Worm (Caenorhabditis elegans): ENCODE data around the gene ire-1.

DNA sequence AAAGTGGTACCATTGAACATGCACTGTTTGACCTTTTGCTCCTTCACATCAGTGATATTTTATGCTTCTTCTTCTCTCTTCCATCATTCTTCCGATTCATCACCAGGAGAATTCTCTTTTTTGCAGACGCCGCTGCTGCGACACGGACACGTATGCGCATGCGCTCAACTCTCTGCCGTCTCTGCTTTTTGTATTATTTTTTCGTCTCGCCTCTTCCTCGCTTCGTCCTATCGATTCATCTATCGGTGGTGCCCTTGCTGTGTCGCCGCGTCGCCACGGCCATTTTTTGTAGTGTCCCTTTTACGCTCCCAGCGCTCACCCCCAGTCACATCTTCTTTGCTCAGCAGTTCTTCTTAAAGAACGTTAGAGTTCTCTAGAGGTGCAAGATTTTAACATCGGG, 1.4 kb upstream of the ire-1 start:
- TF ChIP-seq eyg-1 (tag; optimal IDR thresholded peaks at IDR 0.05) (no peak), pha-4 (tag; optimal IDR thresholded peaks at IDR 0.05) (no peak), sdc-2 (tag; optimal IDR thresholded peaks at IDR 0.05) (no peak), dmd-4 (tag; optimal IDR thresholded peaks at IDR 0.05; ENCODE audit: borderline replicate concordance) (no peak), sox-4 (tag; optimal IDR thresholded peaks at IDR 0.05) (no peak), ttx-3 (tag; optimal IDR thresholded peaks at IDR 0.05) (no peak), pag-3 (tag; optimal IDR thresholded peaks at IDR 0.05; ENCODE audit: borderline replicate concordance) (no peak), ceh-24 (tag; optimal IDR thresholded peaks at IDR 0.05) (no peak), hlh-8 (tag; optimal IDR thresholded peaks at IDR 0.05) (no peak), unc-42 (tag; optimal IDR thresholded peaks at IDR 0.05) (no peak), fkh-10 (GFP tag; optimal IDR thresholded peaks at IDR 0.05) (no peak)
